Fruit fly (Drosophila melanogaster) whole organism, embryonic: ENCODE measurements around the gene CG42656.

Experiments used
- CG10209 ChIP-seq: fragments of 200-800 bp; sonication (Bioruptor generic); optimal IDR thresholded peaks from 3 replicates; lab custom pipeline; 2017; ENCODE audit warnings: missing biosample characterization, mild to moderate bottlenecking, missing genetic modification characterization, missing genetic modification reagents
- CG10462 ChIP-seq: fragments of 200-800 bp; sonication (Bioruptor generic); optimal IDR thresholded peaks from 2 replicates; lab custom pipeline; 2016; ENCODE audit warnings: missing biosample characterization, missing genetic modification characterization
- CG12299 ChIP-seq: fragments of 200-800 bp; sonication (Bioruptor generic); optimal IDR thresholded peaks from 2 replicates; lab custom pipeline; 2018; ENCODE audit warnings: missing biosample characterization, mild to moderate bottlenecking, missing genetic modification characterization
- CG13424 ChIP-seq: fragments of 200-800 bp; sonication (Bioruptor generic); optimal IDR thresholded peaks from 2 replicates; lab custom pipeline; 2019; ENCODE audit warnings: missing biosample characterization, mild to moderate bottlenecking, missing genetic modification characterization, moderate library complexity
- CG13775 ChIP-seq: fragments of 200-800 bp; sonication (Bioruptor generic); optimal IDR thresholded peaks from 3 replicates; lab custom pipeline; 2017; ENCODE audit warnings: missing biosample characterization, mild to moderate bottlenecking, missing genetic modification characterization
- CG14014 ChIP-seq: fragments of 200-800 bp; sonication (Bioruptor generic); IDR thresholded peaks from 2 replicates; pipeline ENCODE4 v1.3.6; 2022; ENCODE audit warnings: missing biosample characterization, missing genetic modification characterization
- CG14050 ChIP-seq: fragments of 200-800 bp; sonication (Bioruptor generic); IDR thresholded peaks from 3 replicates; pipeline ENCODE4 v1.3.6; 2022; ENCODE audit warnings: missing biosample characterization, missing genetic modification characterization
- CG15696 ChIP-seq: fragments of 200-800 bp; sonication (Bioruptor generic); optimal IDR thresholded peaks from 2 replicates; lab custom pipeline; 2019; ENCODE audit warnings: missing biosample characterization, mild to moderate bottlenecking, missing genetic modification characterization, moderate library complexity
- CG16779 ChIP-seq: fragments of 200-800 bp; sonication (Bioruptor generic); IDR thresholded peaks from 2 replicates; pipeline ENCODE4 v1.3.6; 2022; ENCODE audit warnings: missing biosample characterization, missing genetic modification characterization
- CG17186 ChIP-seq: fragments of 200-800 bp; sonication (Bioruptor generic); optimal IDR thresholded peaks from 3 replicates; lab custom pipeline; 2017; ENCODE audit warnings: missing biosample characterization, missing genetic modification reagents, missing genetic modification characterization
- CG17328 ChIP-seq: fragments of 200-800 bp; sonication (Bioruptor generic); IDR thresholded peaks from 2 replicates; pipeline ENCODE4 v1.3.6; 2022; ENCODE audit warnings: missing biosample characterization, missing genetic modification characterization
- CG17361 ChIP-seq: fragments of 200-800 bp; sonication (Bioruptor generic); IDR thresholded peaks from 3 replicates; pipeline ENCODE4 v1.3.6; 2022; ENCODE audit warnings: missing biosample characterization, missing genetic modification characterization
- CG17912 ChIP-seq: fragments of 200-800 bp; sonication (Bioruptor generic); optimal IDR thresholded peaks from 2 replicates; lab custom pipeline; 2018; ENCODE audit warnings: missing biosample characterization, mild to moderate bottlenecking, missing genetic modification characterization
- CG18262 ChIP-seq: fragments of 200-800 bp; optimal IDR thresholded peaks from 3 replicates; lab custom pipeline; 2019; ENCODE audit warnings: missing biosample characterization, mild to moderate bottlenecking, missing genetic modification characterization, moderate library complexity
- CG30431 ChIP-seq: fragments of 200-800 bp; sonication (Bioruptor generic); optimal IDR thresholded peaks from 2 replicates; lab custom pipeline; 2017; ENCODE audit warnings: missing biosample characterization, missing genetic modification characterization
- CG5245 ChIP-seq: fragments of 200-800 bp; sonication (Bioruptor generic); optimal IDR thresholded peaks from 3 replicates; lab custom pipeline; 2016; ENCODE audit warnings: missing biosample characterization, missing genetic modification characterization
- CG6254 ChIP-seq: fragments of 200-800 bp; sonication (Bioruptor generic); optimal IDR thresholded peaks from 3 replicates; lab custom pipeline; 2017; ENCODE audit warnings: mild to moderate bottlenecking, missing biosample characterization, missing genetic modification reagents, missing genetic modification characterization
- CG6272 ChIP-seq: fragments of 200-800 bp; sonication (Bioruptor generic); IDR thresholded peaks from 2 replicates; pipeline ENCODE4 v1.3.6; 2022; ENCODE audit warnings: missing biosample characterization, missing genetic modification characterization
- CG7839 ChIP-seq: fragments of 200-800 bp; sonication (Bioruptor generic); optimal IDR thresholded peaks from 3 replicates; lab custom pipeline; 2018; ENCODE audit warnings: missing biosample characterization, mild to moderate bottlenecking, missing genetic modification characterization, moderate library complexity
- CG8924 ChIP-seq: fragments of 200-800 bp; optimal IDR thresholded peaks from 3 replicates; lab custom pipeline; 2019; ENCODE audit warnings: missing biosample characterization, mild to moderate bottlenecking, missing genetic modification characterization, moderate library complexity
- CG9727 ChIP-seq: fragments of 200-800 bp; sonication (Bioruptor generic); optimal IDR thresholded peaks from 3 replicates; lab custom pipeline; 2017; ENCODE audit warnings: missing biosample characterization, mild to moderate bottlenecking, missing genetic modification characterization
- CHES-1-like ChIP-seq: fragments of 200-800 bp; sonication (Bioruptor generic); optimal IDR thresholded peaks from 2 replicates; lab custom pipeline; 2016; ENCODE audit warnings: missing biosample characterization, missing genetic modification characterization
- CrebB ChIP-seq: fragments of 200-800 bp; sonication (Bioruptor generic); optimal IDR thresholded peaks from 3 replicates; lab custom pipeline; 2018; ENCODE audit warnings: missing biosample characterization, mild to moderate bottlenecking, missing genetic modification characterization
- Doc3 ChIP-seq: fragments of 200-800 bp; sonication (Bioruptor generic); IDR thresholded peaks from 3 replicates; pipeline ENCODE4 v1.3.6; 2022; ENCODE audit warnings: missing biosample characterization, missing genetic modification characterization; ENCODE audit not compliant: partially characterized antibody
- Elba2 ChIP-seq: fragments of 200-800 bp; sonication (Bioruptor generic); optimal IDR thresholded peaks from 3 replicates; lab custom pipeline; 2016; ENCODE audit warnings: missing biosample characterization, missing genetic modification characterization
- Hmr ChIP-seq: fragments of 200-800 bp; sonication (Bioruptor generic); optimal IDR thresholded peaks from 3 replicates; lab custom pipeline; 2017; ENCODE audit warnings: mild to moderate bottlenecking, missing biosample characterization, missing genetic modification reagents, missing genetic modification characterization
- MBD-R2 ChIP-seq: fragments of 200-800 bp; sonication (Bioruptor generic); IDR thresholded peaks from 2 replicates; pipeline ENCODE4 v1.3.6; 2022; ENCODE audit warnings: missing biosample characterization, missing genetic modification characterization
- NFAT ChIP-seq: fragments of 200-800 bp; sonication (Bioruptor generic); IDR thresholded peaks from 2 replicates; pipeline ENCODE4 v1.3.6; 2022; ENCODE audit warnings: missing biosample characterization, missing genetic modification characterization
- Poxn ChIP-seq: fragments of 200-800 bp; sonication (Bioruptor generic); IDR thresholded peaks from 2 replicates; pipeline ENCODE4 v1.3.6; 2022; ENCODE audit warnings: missing biosample characterization, missing genetic modification characterization
- Sox100B ChIP-seq: fragments of 200-800 bp; sonication (Bioruptor generic); optimal IDR thresholded peaks from 3 replicates; lab custom pipeline; 2018; ENCODE audit warnings: missing biosample characterization, mild to moderate bottlenecking, missing genetic modification characterization
- Sox102F ChIP-seq: fragments of 200-800 bp; sonication (Bioruptor generic); optimal IDR thresholded peaks from 2 replicates; lab custom pipeline; 2018; ENCODE audit warnings: missing biosample characterization, mild to moderate bottlenecking, missing genetic modification characterization, moderate library complexity
- Spps ChIP-seq: fragments of 200-800 bp; sonication (Bioruptor generic); optimal IDR thresholded peaks from 2 replicates; lab custom pipeline; 2018; ENCODE audit warnings: missing biosample characterization, mild to moderate bottlenecking, missing genetic modification characterization
- Stat92E ChIP-seq, 3 experiments: fragments of >200 bp in 2 of 3; fragments of 200-800 bp in 1 of 3; sonication (Bioruptor generic) in 1 of 3; optimal IDR thresholded peaks; 2 replicates each; lab custom pipeline; 2017 to 2019; ENCODE audit warnings: missing biosample characterization in 3 of 3, missing genetic modification characterization in 3 of 3, mild to moderate bottlenecking in 1 of 3, moderate library complexity in 1 of 3
- ase ChIP-seq: fragments of 200-800 bp; sonication (Bioruptor generic); IDR thresholded peaks from 3 replicates; pipeline ENCODE4 v1.3.6; 2022; ENCODE audit warnings: missing biosample characterization, missing genetic modification characterization
- da ChIP-seq: fragments of 200-800 bp; sonication (Bioruptor generic); optimal IDR thresholded peaks from 2 replicates; lab custom pipeline; 2016; ENCODE audit warnings: missing biosample characterization, missing genetic modification characterization
- dm ChIP-seq: fragments of 200-800 bp; sonication (Bioruptor generic); optimal IDR thresholded peaks from 3 replicates; lab custom pipeline; 2016; ENCODE audit warnings: missing biosample characterization, missing genetic modification characterization
- eve ChIP-seq, 2 experiments: fragments of >200 bp; optimal IDR thresholded peaks; 2 replicates each; lab custom pipeline; 2017; ENCODE audit warnings: missing biosample characterization in 2 of 2, missing genetic modification characterization in 2 of 2
- fd96Cb ChIP-seq: fragments of 200-800 bp; sonication (Bioruptor generic); optimal IDR thresholded peaks from 2 replicates; lab custom pipeline; 2018; ENCODE audit warnings: missing biosample characterization, mild to moderate bottlenecking, missing genetic modification characterization, moderate library complexity
- fu2 ChIP-seq: fragments of 200-800 bp; sonication (Bioruptor generic); optimal IDR thresholded peaks from 2 replicates; lab custom pipeline; 2016; ENCODE audit warnings: missing biosample characterization, missing genetic modification characterization
- lov ChIP-seq, 2 experiments: fragments of 200-800 bp in 1 of 2; fragments of >200 bp in 1 of 2; sonication (Bioruptor generic) in 1 of 2; IDR thresholded peaks in 1 of 2; optimal IDR thresholded peaks in 1 of 2; 2 replicates in 1 of 2; 3 replicates in 1 of 2; pipeline versions ENCODE4 v1.3.6 to Lab custom; 2017 to 2022; ENCODE audit warnings: missing biosample characterization in 1 of 2, missing genetic modification characterization in 1 of 2
- mld ChIP-seq: fragments of 200-800 bp; sonication (Bioruptor generic); IDR thresholded peaks from 3 replicates; pipeline ENCODE4 v1.3.6; 2022; ENCODE audit warnings: missing biosample characterization, missing genetic modification characterization; ENCODE audit not compliant: partially characterized antibody
- odd ChIP-seq: fragments of 200-800 bp; sonication (Bioruptor generic); optimal IDR thresholded peaks from 2 replicates; lab custom pipeline; 2017; ENCODE audit warnings: missing biosample characterization, mild to moderate bottlenecking, missing genetic modification characterization
- pita ChIP-seq: fragments of 200-800 bp; sonication (Bioruptor generic); optimal IDR thresholded peaks from 2 replicates; lab custom pipeline; 2017; ENCODE audit warnings: missing biosample characterization, mild to moderate bottlenecking, missing genetic modification characterization
- prd ChIP-seq, 3 experiments: fragments of >200 bp in 2 of 3; fragments of 200-800 bp in 1 of 3; sonication (Bioruptor generic) in 1 of 3; optimal IDR thresholded peaks in 2 of 3; IDR thresholded peaks in 1 of 3; 2 replicates in 2 of 3; 3 replicates in 1 of 3; pipeline versions ENCODE4 v1.3.6 to Lab custom; 2017 to 2022; ENCODE audit warnings: missing biosample characterization in 1 of 3, missing genetic modification characterization in 1 of 3
- pzg ChIP-seq: fragments of 200-800 bp; sonication (Bioruptor generic); optimal IDR thresholded peaks from 3 replicates; lab custom pipeline; 2018; ENCODE audit warnings: missing biosample characterization, mild to moderate bottlenecking, missing genetic modification characterization, moderate library complexity
- sc ChIP-seq, 3 experiments: fragments of >200 bp in 2 of 3; fragments of 200-800 bp in 1 of 3; sonication (Bioruptor generic) in 1 of 3; optimal IDR thresholded peaks; 2 replicates in 2 of 3; 3 replicates in 1 of 3; lab custom pipeline; 2017; ENCODE audit warnings: mild to moderate bottlenecking in 1 of 3, missing biosample characterization in 1 of 3, missing genetic modification characterization in 1 of 3, missing genetic modification reagents in 1 of 3
- trem ChIP-seq: fragments of 200-800 bp; optimal IDR thresholded peaks from 3 replicates; lab custom pipeline; 2019; ENCODE audit warnings: missing biosample characterization, mild to moderate bottlenecking, missing genetic modification characterization, moderate library complexity
- unc-4 ChIP-seq: fragments of 200-800 bp; sonication (Bioruptor generic); IDR thresholded peaks from 2 replicates; pipeline ENCODE4 v1.3.6; 2022; ENCODE audit warnings: missing biosample characterization, missing genetic modification characterization; ENCODE audit not compliant: partially characterized antibody
- z ChIP-seq: fragments of 200-800 bp; sonication (Bioruptor generic); IDR thresholded peaks from 3 replicates; pipeline ENCODE4 v1.3.6; 2022; ENCODE audit warnings: missing biosample characterization, missing genetic modification characterization

CG42656 gene

DNA sequence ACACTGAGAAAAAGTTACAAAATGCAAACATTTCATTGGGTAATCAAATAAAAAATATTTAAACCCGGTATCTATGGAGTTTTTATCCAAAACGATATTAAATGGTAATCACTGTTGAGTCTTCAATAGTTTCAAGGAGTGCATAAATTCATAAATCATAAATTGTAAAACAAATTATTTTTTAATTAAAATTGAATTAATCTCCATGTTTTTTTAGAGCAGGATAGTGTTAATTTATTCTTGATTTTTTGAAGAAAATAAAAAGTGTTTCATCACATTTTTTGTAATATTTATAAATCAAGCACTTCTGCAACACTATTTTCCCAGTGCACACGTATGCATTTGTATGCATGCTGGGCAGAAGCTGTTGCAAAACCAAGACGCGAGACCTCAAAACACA is 2.2 kb downstream of the CG42656 start (continued):
- TF ChIP-seq CG6254 (GFP tag; lab: Kevin White, UChicago), result peak; percentile 11
- TF ChIP-seq CG17186 (GFP tag; lab: Kevin White, UChicago), result no peak
- no peak for TF ChIP-seq pita (GFP tag; lab: Kevin White, UChicago)
- TF ChIP-seq Doc3, result no peak
- TF ChIP-seq pzg (GFP tag; lab: Kevin White, UChicago), result no peak
- no peak for TF ChIP-seq CG16779 (GFP tag; lab: Robert Waterston, UW)
- TF ChIP-seq sc (optimal IDR thresholded peaks at IDR 0.05; lab: Kevin White, UChicago), result no peak
- peak; percentile 13 for TF ChIP-seq sc (GFP tag; optimal IDR thresholded peaks at IDR 0.05; lab: Kevin White, UChicago)
- peak; percentile 20 for TF ChIP-seq CG5245 (GFP tag; lab: Kevin White, UChicago)
- no peak for TF ChIP-seq CG17912 (GFP tag; lab: Kevin White, UChicago)
- TF ChIP-seq CG18262 (tag; lab: Kevin White, UChicago), result peak; percentile 80
- TF ChIP-seq MBD-R2 (GFP tag; lab: Robert Waterston, UW), result no peak
- TF ChIP-seq trem (tag; lab: Kevin White, UChicago), result no peak
- no peak for TF ChIP-seq CHES-1-like (GFP tag; lab: Kevin White, UChicago)
- peak; percentile 90 for TF ChIP-seq Sox102F (GFP tag; lab: Kevin White, UChicago)
- no peak for TF ChIP-seq CG12299 (tag; lab: Kevin White, UChicago)
- peak; percentile 34 for TF ChIP-seq odd (GFP tag; lab: Kevin White, UChicago)
- TF ChIP-seq Sox100B (GFP tag; lab: Kevin White, UChicago), result peak; percentile 89
- no peak for TF ChIP-seq z (GFP tag; lab: Robert Waterston, UW)
- no peak for TF ChIP-seq CG14014 (GFP tag; lab: Robert Waterston, UW)
- peak; percentile 39 for TF ChIP-seq CG9727 (GFP tag; lab: Kevin White, UChicago)
- TF ChIP-seq da (GFP tag; lab: Kevin White, UChicago), result no peak
- 0 out of 2 replicates have a peak, but pooled peaks have one; percentile 17 for TF ChIP-seq CG6272 (GFP tag; lab: Robert Waterston, UW)
- TF ChIP-seq CG30431 (GFP tag; lab: Kevin White, UChicago), result no peak
- no peak for TF ChIP-seq mld (GFP tag; lab: Robert Waterston, UW)
- peak; percentile 51; the same call in 1 of the 3 replicates for TF ChIP-seq ase
- TF ChIP-seq eve (GFP tag; optimal IDR thresholded peaks at IDR 0.05; lab: Kevin White, UChicago), result peak in 1 of 2 experiments; percentile 50
- no peak for TF ChIP-seq lov (optimal IDR thresholded peaks at IDR 0.05; lab: Kevin White, UChicago)
- no peak for TF ChIP-seq lov (GFP tag; IDR thresholded peaks at IDR 0.05; lab: Robert Waterston, UW)
- TF ChIP-seq CG17361 (GFP tag; lab: Robert Waterston, UW), result peak; percentile 91
- no peak for TF ChIP-seq CG10462 (GFP tag; lab: Kevin White, UChicago)
- peak; percentile 74 for TF ChIP-seq CG7839
- no peak for TF ChIP-seq NFAT (GFP tag; lab: Robert Waterston, UW)
- no peak for TF ChIP-seq CrebB (tag; lab: Kevin White, UChicago)
- peak; percentile 81 for TF ChIP-seq CG13424 (tag; lab: Kevin White, UChicago)
- no peak for TF ChIP-seq Poxn (GFP tag; lab: Robert Waterston, UW)
- TF ChIP-seq fu2, result no peak
- no peak for TF ChIP-seq dm (GFP tag; lab: Kevin White, UChicago)
- TF ChIP-seq Stat92E (GFP tag; optimal IDR thresholded peaks at IDR 0.05; lab: Kevin White, UChicago), result no peak
- TF ChIP-seq Spps (tag; lab: Kevin White, UChicago), result no peak
- peak; percentile 31; the same call in 2 of the 3 replicates for TF ChIP-seq CG14050
- TF ChIP-seq Hmr (GFP tag; lab: Kevin White, UChicago), result no peak
- no peak for TF ChIP-seq CG15696
- TF ChIP-seq CG8924 (tag; lab: Kevin White, UChicago), result peak; percentile 20
- peak; percentile 50 for TF ChIP-seq CG10209 (GFP tag; lab: Kevin White, UChicago)
- peak; percentile 19; the same call in 1 of the 2 replicates for TF ChIP-seq CG17328 (GFP tag; lab: Robert Waterston, UW)
- no peak for TF ChIP-seq unc-4 (GFP tag; lab: Robert Waterston, UW)
- no peak for TF ChIP-seq prd (optimal IDR thresholded peaks at IDR 0.05; lab: Kevin White, UChicago)
- TF ChIP-seq prd (GFP tag; IDR thresholded peaks at IDR 0.05; lab: Robert Waterston, UW), result peak; percentile 57; the same call in 1 of the 3 replicates
- TF ChIP-seq fd96Cb (tag; lab: Kevin White, UChicago), result peak; percentile 75
- peak; percentile 53 for TF ChIP-seq CG13775 (GFP tag; lab: Kevin White, UChicago)
- no peak for TF ChIP-seq Elba2 (GFP tag; lab: Kevin White, UChicago)
